ENCODE assay signal across 6 worm cellular contexts in the genomic region with DNA sequence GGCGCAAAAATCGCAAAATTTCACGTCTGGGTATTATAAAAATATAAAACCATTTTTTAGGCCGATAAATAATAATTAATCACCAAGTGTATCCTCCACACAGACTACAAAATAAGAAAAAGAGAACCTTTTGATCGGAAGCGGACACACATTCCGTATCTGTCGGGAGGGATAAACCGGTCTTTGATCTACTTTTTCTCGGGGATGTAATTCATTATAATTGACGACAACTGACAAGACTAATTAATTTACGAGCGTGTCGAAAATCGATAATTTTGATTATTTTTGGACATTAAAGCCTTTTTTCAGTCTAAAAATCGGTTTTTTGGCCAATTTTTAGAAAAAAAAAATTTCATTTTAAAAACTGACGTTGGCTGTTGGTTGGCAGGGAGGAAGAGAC.
A peak's percentile ranks its signal among the peaks of the same experiment; 100 is the strongest.
TF ChIP-seq lines count a peak whose summit lies in the region.

No protein-coding gene starts in this region.

TF ChIP-seq in whole organism, L1 larva, 84 proteins besides CTCF, POLR2A, EP300 and RAD21:
- TF ChIP-seq hlh-17 (GFP tag; optimal IDR thresholded peaks at IDR 0.05; lab: Kevin White, UChicago; ENCODE audit: borderline replicate concordance), result no peak
- no peak for TF ChIP-seq ceh-82 (tag; optimal IDR thresholded peaks at IDR 0.05; lab: Kevin White, UChicago)
- peak in 1 of 6 experiments; percentile 39 for TF ChIP-seq elt-3 (tag; optimal IDR thresholded peaks at IDR 0.05; lab: Kevin White, UChicago)
- TF ChIP-seq nhr-85 (tag; lab: Kevin White, UChicago), result peak; percentile 6
- TF ChIP-seq blmp-1 (tag; optimal IDR thresholded peaks at IDR 0.05; lab: Kevin White, UChicago), result peak; percentile 80
- no peak for TF ChIP-seq elt-2 (tag; optimal IDR thresholded peaks at IDR 0.05; lab: Kevin White, UChicago)
- TF ChIP-seq ceh-88 (GFP tag; IDR thresholded peaks at IDR 0.05; lab: Robert Waterston, UW), result no peak

TF ChIP-seq in whole organism, L2 larva, 48 proteins besides CTCF, POLR2A, EP300 and RAD21:
- TF ChIP-seq nhr-21 (tag; optimal IDR thresholded peaks at IDR 0.05; lab: Kevin White, UChicago), result peak; percentile 22
- TF ChIP-seq skn-1 (tag; optimal IDR thresholded peaks at IDR 0.05; lab: Kevin White, UChicago), result no peak
- TF ChIP-seq sma-3 (GFP tag; optimal IDR thresholded peaks at IDR 0.05; lab: Kevin White, UChicago), result peak; percentile 7
- TF ChIP-seq egl-27 (tag; optimal IDR thresholded peaks at IDR 0.05; lab: Kevin White, UChicago), result no peak
- TF ChIP-seq nhr-77 (tag; optimal IDR thresholded peaks at IDR 0.05; lab: Kevin White, UChicago), result no peak
- TF ChIP-seq ceh-82 (tag; optimal IDR thresholded peaks at IDR 0.05; lab: Kevin White, UChicago), result no peak
- TF ChIP-seq unc-62 (GFP tag; optimal IDR thresholded peaks at IDR 0.05; lab: Kevin White, UChicago), result peak; percentile 1
TF ChIP-seq in whole organism, L2 larva: peak in this region for 3.

TF ChIP-seq in whole organism, L3 larva, 47 proteins besides CTCF, POLR2A, EP300 and RAD21:
- no peak for TF ChIP-seq lsy-12 (tag; optimal IDR thresholded peaks at IDR 0.05; lab: Kevin White, UChicago)
- no peak for TF ChIP-seq mml-1 (tag; optimal IDR thresholded peaks at IDR 0.05; lab: Kevin White, UChicago)
- TF ChIP-seq nhr-76 (tag; optimal IDR thresholded peaks at IDR 0.05; lab: Kevin White, UChicago), result no peak
- peak; percentile 58 for TF ChIP-seq nhr-23 (tag; optimal IDR thresholded peaks at IDR 0.05; lab: Kevin White, UChicago)
- TF ChIP-seq eor-1 (tag; optimal IDR thresholded peaks at IDR 0.05; lab: Kevin White, UChicago), result no peak
- no peak for TF ChIP-seq ZK546.5 (tag; optimal IDR thresholded peaks at IDR 0.05; lab: Kevin White, UChicago)
- TF ChIP-seq ceh-28 (tag; optimal IDR thresholded peaks at IDR 0.05; lab: Kevin White, UChicago), result peak; percentile 14
- no peak for TF ChIP-seq fkh-10 (GFP tag; optimal IDR thresholded peaks at IDR 0.05; lab: Kevin White, UChicago)

TF ChIP-seq in whole organism, L4 larva, 104 proteins besides CTCF, POLR2A, EP300 and RAD21:
- TF ChIP-seq tra-1 (GFP tag; IDR thresholded peaks at IDR 0.05; lab: Robert Waterston, UW) (0 out of 2 replicates have a peak, but pooled peaks have one; percentile 30), T20F7.1 (GFP tag; optimal IDR thresholded peaks at IDR 0.05; lab: Kevin White, UChicago) (no peak), unc-62 (GFP tag; optimal IDR thresholded peaks at IDR 0.05 in 1 of 2; lab: Kevin White, UChicago) (peak in 1 of 2 experiments; percentile 79), unc-62 (tag; optimal IDR thresholded peaks at IDR 0.05; lab: Kevin White, UChicago) (no peak), php-3 (GFP tag; IDR thresholded peaks at IDR 0.05; lab: Robert Waterston, UW) (0 out of 2 replicates have a peak, but pooled peaks have one; percentile 28), hlh-11 (tag; optimal IDR thresholded peaks at IDR 0.05; lab: Kevin White, UChicago) (peak; percentile 40), nhr-28 (tag; optimal IDR thresholded peaks at IDR 0.05; lab: Kevin White, UChicago) (peak; percentile 97)

TF ChIP-seq in whole organism, late embryonic, 69 proteins besides CTCF, POLR2A, EP300 and RAD21:
- peak; percentile 80 for TF ChIP-seq unc-55 (GFP tag; optimal IDR thresholded peaks at IDR 0.05; lab: Kevin White, UChicago)
- TF ChIP-seq dmd-4 (tag; optimal IDR thresholded peaks at IDR 0.05; lab: Kevin White, UChicago; ENCODE audit: borderline replicate concordance), result no peak

TF ChIP-seq in whole organism, mixed stage, embryonic, 35 proteins besides CTCF, POLR2A, EP300 and RAD21:
- TF ChIP-seq ham-2 (GFP tag; optimal IDR thresholded peaks at IDR 0.05; lab: Kevin White, UChicago) (no peak), ces-1 (GFP tag; optimal IDR thresholded peaks at IDR 0.05; lab: Kevin White, UChicago) (no peak), tbx-8 (GFP tag; optimal IDR thresholded peaks at IDR 0.05; lab: Kevin White, UChicago) (peak; percentile 41), unc-62 (GFP tag; optimal IDR thresholded peaks at IDR 0.05; lab: Kevin White, UChicago) (peak; percentile 73), nhr-12 (tag; optimal IDR thresholded peaks at IDR 0.05; lab: Kevin White, UChicago) (no peak), lsy-2 (tag; optimal IDR thresholded peaks at IDR 0.05; lab: Kevin White, UChicago) (no peak), flh-1 (GFP tag; optimal IDR thresholded peaks at IDR 0.05; lab: Kevin White, UChicago) (no peak), nhr-2 (tag; optimal IDR thresholded peaks at IDR 0.05; lab: Kevin White, UChicago) (no peak)

Comparison
In these comparisons a context has a peak if more than half of its experiments do, and no peak if none do; other contexts are left out.
1. Of the 29 proteins assayed by ChIP-seq in both whole organism, L4 larva and whole organism, L1 larva: peak only in whole organism, L4 larva: nhr-28; only in whole organism, L1 larva: none; in both: none; in neither: 27; mixed calls (peak in some experiments, not most) for 1.